Fruit fly (Drosophila melanogaster): Measurements from ENCODE around the gene CG33303.

CG33303 gene

dm6 chr2L:10339212-10339721 is 36.3 kb downstream of the CG33303 start, which contains the start of gene SamDC (continued):
- TF ChIP-seq stc (GFP tag; IDR thresholded peaks at IDR 0.05): peak; percentile 64; the same call in 1 of the 2 replicates
- no peak for TF ChIP-seq dati (GFP tag; IDR thresholded peaks at IDR 0.05)
- 0 out of 2 replicates have a peak, but pooled peaks have one; percentile 31 for TF ChIP-seq CG4360 (GFP tag; IDR thresholded peaks at IDR 0.05)
- peak; percentile 24; the same call in 1 of the 3 replicates for TF ChIP-seq Aef1 (GFP tag; IDR thresholded peaks at IDR 0.05)
- TF ChIP-seq sr (GFP tag; IDR thresholded peaks at IDR 0.05): no peak
- TF ChIP-seq Dll (GFP tag; IDR thresholded peaks at IDR 0.05; ENCODE audit: partially characterized antibody): peak; percentile 77
- TF ChIP-seq Ravus (GFP tag; IDR thresholded peaks at IDR 0.05): no peak
- TF ChIP-seq HmgZ (tag; optimal IDR thresholded peaks at IDR 0.05): peak; percentile 59
- TF ChIP-seq CG3281 (GFP tag; optimal IDR thresholded peaks at IDR 0.05): peak; percentile 26
- TF ChIP-seq grn (GFP tag; optimal IDR thresholded peaks at IDR 0.05): peak; percentile 99
- no peak for TF ChIP-seq Fer2 (tag; optimal IDR thresholded peaks at IDR 0.05)
- no peak for TF ChIP-seq Gsc (GFP tag; IDR thresholded peaks at IDR 0.05)
- no peak for TF ChIP-seq so (GFP tag; IDR thresholded peaks at IDR 0.05)
- no peak for TF ChIP-seq br (optimal IDR thresholded peaks at IDR 0.05)
- peak; percentile 47 for TF ChIP-seq Side (GFP tag; optimal IDR thresholded peaks at IDR 0.05)
- TF ChIP-seq ems (GFP tag; optimal IDR thresholded peaks at IDR 0.05): peak; percentile 8
- peak; percentile 93 for TF ChIP-seq Bgb (GFP tag; IDR thresholded peaks at IDR 0.05; ENCODE audit: partially characterized antibody)
- no peak for TF ChIP-seq CG11456 (GFP tag; IDR thresholded peaks at IDR 0.05)
- TF ChIP-seq CG13894 (tag; optimal IDR thresholded peaks at IDR 0.05): peak; percentile 66
- no peak for TF ChIP-seq Bteb2 (GFP tag; optimal IDR thresholded peaks at IDR 0.05)
- peak; percentile 53 for TF ChIP-seq CG2712 (tag; optimal IDR thresholded peaks at IDR 0.05)
- peak; percentile 52 for TF ChIP-seq gro (GFP tag; optimal IDR thresholded peaks at IDR 0.05)
- peak; percentile 44 for TF ChIP-seq Ptx1 (GFP tag; IDR thresholded peaks at IDR 0.05)
- TF ChIP-seq CG30020 (tag; optimal IDR thresholded peaks at IDR 0.05): peak; percentile 97
- TF ChIP-seq tup (GFP tag; optimal IDR thresholded peaks at IDR 0.05): no peak
- peak; percentile 72 for TF ChIP-seq CG15269 (tag; optimal IDR thresholded peaks at IDR 0.05)
- TF ChIP-seq Doc2 (GFP tag; IDR thresholded peaks at IDR 0.05): no peak
- TF ChIP-seq CG4707 (GFP tag; optimal IDR thresholded peaks at IDR 0.05): peak; percentile 8
- no peak for TF ChIP-seq CG12299 (tag; optimal IDR thresholded peaks at IDR 0.05)
- no peak for TF ChIP-seq nom (GFP tag; optimal IDR thresholded peaks at IDR 0.05)
- 0 out of 2 replicates have a peak, but pooled peaks have one; percentile 21 for TF ChIP-seq al (GFP tag; IDR thresholded peaks at IDR 0.05)
- TF ChIP-seq Atf3 (GFP tag; optimal IDR thresholded peaks at IDR 0.05): no peak
- no peak for TF ChIP-seq Awh (GFP tag; IDR thresholded peaks at IDR 0.05)
- TF ChIP-seq nau (GFP tag; optimal IDR thresholded peaks at IDR 0.05): no peak
- peak; percentile 57 for TF ChIP-seq unpg (GFP tag; optimal IDR thresholded peaks at IDR 0.05)
- peak; percentile 24 for TF ChIP-seq gsb-n (tag; optimal IDR thresholded peaks at IDR 0.05)
- no peak for TF ChIP-seq exex (tag; optimal IDR thresholded peaks at IDR 0.05)
- no peak for TF ChIP-seq hth (optimal IDR thresholded peaks at IDR 0.05)
- peak; percentile 66 for TF ChIP-seq CoRest (tag; optimal IDR thresholded peaks at IDR 0.05)
- peak; percentile 78 for TF ChIP-seq stwl (tag; optimal IDR thresholded peaks at IDR 0.05)
- no peak for TF ChIP-seq CG11247 (GFP tag; IDR thresholded peaks at IDR 0.05)
- TF ChIP-seq org-1 (GFP tag; optimal IDR thresholded peaks at IDR 0.05): no peak
- TF ChIP-seq bab2 (GFP tag; optimal IDR thresholded peaks at IDR 0.05): no peak
- TF ChIP-seq CG12104 (GFP tag; optimal IDR thresholded peaks at IDR 0.05): no peak
- no peak for TF ChIP-seq CG11398 (GFP tag; optimal IDR thresholded peaks at IDR 0.05)
- TF ChIP-seq Taf1 (GFP tag; IDR thresholded peaks at IDR 0.05): 0 out of 2 replicates have a peak, but pooled peaks have one; percentile 15
- peak; percentile 88 for TF ChIP-seq MESR4 (GFP tag; optimal IDR thresholded peaks at IDR 0.05)
- TF ChIP-seq trem (tag; optimal IDR thresholded peaks at IDR 0.05): peak; percentile 45
- no peak for TF ChIP-seq Jarid2 (GFP tag; optimal IDR thresholded peaks at IDR 0.05)
- TF ChIP-seq lilli (GFP tag; optimal IDR thresholded peaks at IDR 0.05): peak; percentile 52
- TF ChIP-seq NC2β (GFP tag; optimal IDR thresholded peaks at IDR 0.05): no peak
- no peak for TF ChIP-seq CG1647 (GFP tag; optimal IDR thresholded peaks at IDR 0.05)

All from whole organism, embryonic.